Fruit fly (Drosophila melanogaster): ENCODE data around the gene CG5854.

Gene CG5854

DNA sequence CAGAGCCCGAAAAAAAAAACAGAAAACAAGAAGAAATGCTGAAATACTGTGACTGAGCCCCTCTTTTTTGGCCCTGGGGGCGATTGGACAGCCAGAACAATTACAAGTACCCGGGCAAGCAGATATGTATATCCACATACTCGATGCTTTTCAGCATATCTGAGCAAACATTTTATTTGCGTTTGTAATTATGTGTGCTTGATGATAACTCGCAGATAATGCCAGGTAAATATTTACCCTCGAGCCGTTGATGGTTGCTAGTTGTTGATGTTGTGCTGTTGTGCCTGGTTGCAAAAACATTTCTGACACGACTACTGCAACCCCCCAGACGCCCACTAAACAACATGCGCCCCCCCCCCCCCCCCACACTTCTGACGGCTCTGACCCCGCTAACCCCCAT is 14.3 kb upstream of the CG5854 start (continued):
- peak; percentile 60 for TF ChIP-seq exex (tag; optimal IDR thresholded peaks at IDR 0.05)
- peak; percentile 39; the same call in 1 of the 2 replicates for TF ChIP-seq Atf6 (GFP tag; IDR thresholded peaks at IDR 0.05)
- TF ChIP-seq CG10543 (GFP tag; optimal IDR thresholded peaks at IDR 0.05), result peak; percentile 76
- TF ChIP-seq CG10274 (GFP tag; optimal IDR thresholded peaks at IDR 0.05), result peak; percentile 9
- TF ChIP-seq Blimp-1 (GFP tag; optimal IDR thresholded peaks at IDR 0.05), result peak; percentile 39
- peak; percentile 70 for TF ChIP-seq salm (tag; optimal IDR thresholded peaks at IDR 0.05)
- no peak for TF ChIP-seq CG3838 (GFP tag; optimal IDR thresholded peaks at IDR 0.05)
- TF ChIP-seq tap (tag; optimal IDR thresholded peaks at IDR 0.05), result peak; percentile 65
- TF ChIP-seq Sox102F (GFP tag; optimal IDR thresholded peaks at IDR 0.05), result peak; percentile 10
- TF ChIP-seq Jarid2 (GFP tag; optimal IDR thresholded peaks at IDR 0.05), result peak; percentile 36
- no peak for TF ChIP-seq CG18476 (GFP tag; optimal IDR thresholded peaks at IDR 0.05)
- TF ChIP-seq CG34422 (GFP tag; IDR thresholded peaks at IDR 0.05), result no peak; the same call in 2 of the 3 replicates
- 0 out of 2 replicates have a peak, but pooled peaks have one; percentile 37 for TF ChIP-seq Nf-YA (GFP tag; IDR thresholded peaks at IDR 0.05)
- TF ChIP-seq CG14710 (tag; optimal IDR thresholded peaks at IDR 0.05), result peak; percentile 17
- TF ChIP-seq Rfx (GFP tag; IDR thresholded peaks at IDR 0.05), result peak; percentile 53; the same call in 1 of the 2 replicates
- no peak for TF ChIP-seq sna (GFP tag; IDR thresholded peaks at IDR 0.05; ENCODE audit: partially characterized antibody)
- peak; percentile 58 for TF ChIP-seq scrt (GFP tag; optimal IDR thresholded peaks at IDR 0.05)
- TF ChIP-seq Eip74EF (GFP tag; optimal IDR thresholded peaks at IDR 0.05), result peak in 1 of 2 experiments; percentile 28
- peak; percentile 39; the same call in 2 of the 3 replicates for TF ChIP-seq so (GFP tag; IDR thresholded peaks at IDR 0.05)
- peak; percentile 69 for TF ChIP-seq schlank (tag; optimal IDR thresholded peaks at IDR 0.05)
- no peak for TF ChIP-seq CG30020 (tag; optimal IDR thresholded peaks at IDR 0.05)
- peak; percentile 48 for TF ChIP-seq CG17912 (GFP tag; optimal IDR thresholded peaks at IDR 0.05)
- no peak for TF ChIP-seq NK7.1 (GFP tag; optimal IDR thresholded peaks at IDR 0.05)
- TF ChIP-seq ranshi (GFP tag; IDR thresholded peaks at IDR 0.05), result peak; percentile 31; the same call in 1 of the 2 replicates
- TF ChIP-seq Vsx1 (GFP tag; optimal IDR thresholded peaks at IDR 0.05), result peak; percentile 63
- peak; percentile 59; the same call in 1 of the 2 replicates for TF ChIP-seq Awh (GFP tag; IDR thresholded peaks at IDR 0.05)
- peak; percentile 63; the same call in 1 of the 2 replicates for TF ChIP-seq sob (GFP tag; IDR thresholded peaks at IDR 0.05)
- peak; percentile 78 for TF ChIP-seq HHEX (GFP tag; optimal IDR thresholded peaks at IDR 0.05)
- no peak for TF ChIP-seq CG8944 (GFP tag; optimal IDR thresholded peaks at IDR 0.05)
- TF ChIP-seq CG3281 (GFP tag; optimal IDR thresholded peaks at IDR 0.05), result peak; percentile 72
- TF ChIP-seq CoRest (tag; optimal IDR thresholded peaks at IDR 0.05), result peak; percentile 19
- no peak for TF ChIP-seq Dek (tag; optimal IDR thresholded peaks at IDR 0.05)
- no peak for TF ChIP-seq Hand (GFP tag; optimal IDR thresholded peaks at IDR 0.05)
- peak; percentile 68 for TF ChIP-seq fd64A (GFP tag; optimal IDR thresholded peaks at IDR 0.05)
- TF ChIP-seq CG15011 (GFP tag; optimal IDR thresholded peaks at IDR 0.05), result peak; percentile 55
- TF ChIP-seq CG7987 (GFP tag; optimal IDR thresholded peaks at IDR 0.05), result peak; percentile 80
- peak; percentile 4 for TF ChIP-seq D19A (tag; optimal IDR thresholded peaks at IDR 0.05)
- TF ChIP-seq CG6689 (GFP tag; IDR thresholded peaks at IDR 0.05), result no peak
- no peak for TF ChIP-seq CG11696 (GFP tag; IDR thresholded peaks at IDR 0.05)
- TF ChIP-seq CG1603 (tag; optimal IDR thresholded peaks at IDR 0.05), result peak; percentile 34
- TF ChIP-seq CG18011 (GFP tag; optimal IDR thresholded peaks at IDR 0.05), result peak; percentile 8
- no peak for TF ChIP-seq pnt (GFP tag; optimal IDR thresholded peaks at IDR 0.05)
- peak; percentile 80 for TF ChIP-seq CG6813 (GFP tag; optimal IDR thresholded peaks at IDR 0.05)
- peak in 1 of 2 experiments; percentile 25 for TF ChIP-seq Hr51 (GFP tag; optimal IDR thresholded peaks at IDR 0.05)
- no peak for TF ChIP-seq CG4617 (GFP tag; optimal IDR thresholded peaks at IDR 0.05; ENCODE audit: borderline replicate concordance)
- TF ChIP-seq CG8089 (GFP tag; optimal IDR thresholded peaks at IDR 0.05), result no peak
- TF ChIP-seq CG15269 (tag; optimal IDR thresholded peaks at IDR 0.05), result peak; percentile 50
- TF ChIP-seq CG13123 (GFP tag; optimal IDR thresholded peaks at IDR 0.05), result peak; percentile 8
- peak; percentile 52 for TF ChIP-seq dmrt99B (tag; optimal IDR thresholded peaks at IDR 0.05)
